Fruit fly (Drosophila melanogaster) whole organism, embryonic: ENCODE measurements around the gene CG15160.

Source experiments
- ATbp ChIP-seq: fragments of 200-800 bp; sonication (Bioruptor generic); optimal IDR thresholded peaks from 2 replicates; lab custom pipeline; 2017; ENCODE audit warnings: missing biosample characterization, mild to moderate bottlenecking, missing genetic modification characterization, missing genetic modification reagents
- Bgb ChIP-seq: fragments of 200-800 bp; sonication (Bioruptor generic); IDR thresholded peaks from 2 replicates; pipeline ENCODE4 v1.3.6; 2022; ENCODE audit warnings: missing biosample characterization, missing genetic modification characterization; ENCODE audit not compliant: partially characterized antibody
- CG1233 ChIP-seq: fragments of 200-800 bp; sonication (Bioruptor generic); optimal IDR thresholded peaks from 4 replicates; lab custom pipeline; 2018; ENCODE audit warnings: missing biosample characterization, mild to moderate bottlenecking, missing genetic modification characterization
- CG13123 ChIP-seq: fragments of 200-800 bp; sonication (Bioruptor generic); optimal IDR thresholded peaks from 2 replicates; lab custom pipeline; 2016; ENCODE audit warnings: missing biosample characterization, missing genetic modification characterization
- CG16815 ChIP-seq: fragments of 200-800 bp; sonication (Bioruptor generic); optimal IDR thresholded peaks from 3 replicates; lab custom pipeline; 2017; ENCODE audit warnings: missing biosample characterization, mild to moderate bottlenecking, missing genetic modification characterization
- CG17385 ChIP-seq: fragments of 200-800 bp; sonication (Bioruptor generic); optimal IDR thresholded peaks from 3 replicates; lab custom pipeline; 2018; ENCODE audit warnings: missing biosample characterization, mild to moderate bottlenecking, missing genetic modification characterization
- CG1832 ChIP-seq: fragments of 200-800 bp; sonication (Bioruptor generic); optimal IDR thresholded peaks from 2 replicates; lab custom pipeline; 2017; ENCODE audit warnings: missing biosample characterization, mild to moderate bottlenecking, missing genetic modification characterization, inconsistent platforms
- CG2889 ChIP-seq: fragments of 200-800 bp; sonication (Bioruptor generic); IDR thresholded peaks from 3 replicates; pipeline ENCODE4 v1.3.6; 2022; ENCODE audit warnings: missing biosample characterization, missing genetic modification characterization
- CG3838 ChIP-seq: fragments of 200-800 bp; sonication (Bioruptor generic); optimal IDR thresholded peaks from 3 replicates; lab custom pipeline; 2016; ENCODE audit warnings: missing biosample characterization, missing genetic modification characterization
- CG4617 ChIP-seq: fragments of 200-800 bp; sonication (Bioruptor generic); optimal IDR thresholded peaks from 3 replicates; lab custom pipeline; 2016; ENCODE audit warnings: missing biosample characterization, missing genetic modification characterization, borderline replicate concordance
- CG5953 ChIP-seq: fragments of 200-800 bp; sonication (Bioruptor generic); IDR thresholded peaks from 2 replicates; pipeline ENCODE4 v1.3.6; 2022; ENCODE audit warnings: missing biosample characterization, missing genetic modification characterization
- CG6813 ChIP-seq: fragments of 200-800 bp; sonication (Bioruptor generic); optimal IDR thresholded peaks from 2 replicates; lab custom pipeline; 2017; ENCODE audit warnings: missing biosample characterization, missing genetic modification characterization, mild to moderate bottlenecking, moderate library complexity, missing genetic modification reagents
- CG8281 ChIP-seq: fragments of 200-800 bp; sonication (Bioruptor generic); optimal IDR thresholded peaks from 2 replicates; lab custom pipeline; 2018; ENCODE audit warnings: missing biosample characterization, mild to moderate bottlenecking, missing genetic modification characterization, moderate library complexity
- CG9932 ChIP-seq: fragments of 200-800 bp; sonication (Bioruptor generic); IDR thresholded peaks from 2 replicates; pipeline ENCODE4 v1.3.6; 2022; ENCODE audit warnings: missing biosample characterization, missing genetic modification characterization
- CHES-1-like ChIP-seq: fragments of 200-800 bp; sonication (Bioruptor generic); optimal IDR thresholded peaks from 2 replicates; lab custom pipeline; 2016; ENCODE audit warnings: missing biosample characterization, missing genetic modification characterization
- Chrac-16 ChIP-seq: fragments of 200-800 bp; sonication (Bioruptor generic); optimal IDR thresholded peaks from 3 replicates; lab custom pipeline; 2016; ENCODE audit warnings: missing biosample characterization, missing genetic modification characterization
- Dll ChIP-seq: fragments of 200-800 bp; sonication (Bioruptor generic); IDR thresholded peaks from 4 replicates; pipeline ENCODE4 v1.3.6; 2022; ENCODE audit warnings: missing biosample characterization, missing genetic modification characterization; ENCODE audit not compliant: partially characterized antibody
- Dref ChIP-seq: fragments of 200-800 bp; sonication (Bioruptor generic); IDR thresholded peaks from 2 replicates; pipeline ENCODE4 v1.3.6; 2022; ENCODE audit warnings: missing biosample characterization, missing genetic modification characterization
- E2f2 ChIP-seq: fragments of 200-800 bp; sonication (Bioruptor generic); IDR thresholded peaks from 2 replicates; pipeline ENCODE4 v1.3.6; 2022; ENCODE audit warnings: missing biosample characterization, missing genetic modification characterization
- Ets97D ChIP-seq: fragments of 200-800 bp; sonication (Bioruptor generic); optimal IDR thresholded peaks from 3 replicates; lab custom pipeline; 2016; ENCODE audit warnings: missing biosample characterization, missing genetic modification characterization
- Fer3 ChIP-seq: fragments of 200-800 bp; sonication (Bioruptor generic); optimal IDR thresholded peaks from 2 replicates; lab custom pipeline; 2018; ENCODE audit warnings: missing biosample characterization, mild to moderate bottlenecking, missing genetic modification characterization, moderate library complexity
- Hmr ChIP-seq: fragments of 200-800 bp; sonication (Bioruptor generic); optimal IDR thresholded peaks from 3 replicates; lab custom pipeline; 2017; ENCODE audit warnings: mild to moderate bottlenecking, missing biosample characterization, missing genetic modification reagents, missing genetic modification characterization
- Med ChIP-seq: fragments of 200-800 bp; sonication (Bioruptor generic); peaks from one replicate; lab custom pipeline; 2016; ENCODE audit warnings: missing biosample characterization, missing genetic modification characterization, mild to moderate bottlenecking, inconsistent platforms, moderate library complexity
- NfI ChIP-seq: fragments of 200-800 bp; sonication (Bioruptor generic); optimal IDR thresholded peaks from 3 replicates; lab custom pipeline; 2018; ENCODE audit warnings: missing biosample characterization, mild to moderate bottlenecking, missing genetic modification characterization, moderate library complexity
- Poxn ChIP-seq: fragments of 200-800 bp; sonication (Bioruptor generic); IDR thresholded peaks from 2 replicates; pipeline ENCODE4 v1.3.6; 2022; ENCODE audit warnings: missing biosample characterization, missing genetic modification characterization
- Rfx ChIP-seq: fragments of 200-800 bp; sonication (Bioruptor generic); IDR thresholded peaks from 2 replicates; pipeline ENCODE4 v1.3.6; 2022; ENCODE audit warnings: missing biosample characterization, missing genetic modification characterization
- Sox100B ChIP-seq: fragments of 200-800 bp; sonication (Bioruptor generic); optimal IDR thresholded peaks from 3 replicates; lab custom pipeline; 2018; ENCODE audit warnings: missing biosample characterization, mild to moderate bottlenecking, missing genetic modification characterization
- Spps ChIP-seq: fragments of 200-800 bp; sonication (Bioruptor generic); optimal IDR thresholded peaks from 2 replicates; lab custom pipeline; 2018; ENCODE audit warnings: missing biosample characterization, mild to moderate bottlenecking, missing genetic modification characterization
- br ChIP-seq: fragments of >200 bp; optimal IDR thresholded peaks from 2 replicates; lab custom pipeline; 2017
- cad ChIP-seq: fragments of >200 bp; optimal IDR thresholded peaks from 2 replicates; lab custom pipeline; 2017; ENCODE audit warnings: missing biosample characterization, missing genetic modification characterization
- crp ChIP-seq, 2 experiments: fragments of 200-800 bp; sonication (Bioruptor generic); optimal IDR thresholded peaks; 2 replicates in 1 of 2; 3 replicates in 1 of 2; lab custom pipeline; 2017; ENCODE audit warnings: missing biosample characterization in 2 of 2, missing genetic modification characterization in 2 of 2, mild to moderate bottlenecking in 1 of 2, moderate library complexity in 1 of 2
- dan ChIP-seq: fragments of 200-800 bp; sonication (Bioruptor generic); IDR thresholded peaks from 2 replicates; pipeline ENCODE4 v1.3.6; 2022; ENCODE audit warnings: missing biosample characterization, missing genetic modification characterization
- en ChIP-seq: fragments of 200-800 bp; sonication (Bioruptor generic); optimal IDR thresholded peaks from 2 replicates; lab custom pipeline; 2016; ENCODE audit warnings: missing biosample characterization, missing genetic modification characterization
- exex ChIP-seq: fragments of 200-800 bp; sonication (Bioruptor generic); optimal IDR thresholded peaks from 4 replicates; lab custom pipeline; 2018; ENCODE audit warnings: missing biosample characterization, mild to moderate bottlenecking, missing genetic modification characterization, moderate library complexity
- fru ChIP-seq: fragments of >200 bp; optimal IDR thresholded peaks from 2 replicates; lab custom pipeline; 2017
- grau ChIP-seq: fragments of 200-800 bp; optimal IDR thresholded peaks from 3 replicates; lab custom pipeline; 2019; ENCODE audit warnings: missing biosample characterization, mild to moderate bottlenecking, missing genetic modification characterization, moderate library complexity
- gt ChIP-seq: fragments of 200-800 bp; sonication (Bioruptor generic); IDR thresholded peaks from 2 replicates; pipeline ENCODE4 v1.3.6; 2022; ENCODE audit warnings: missing biosample characterization, missing genetic modification characterization
- hth ChIP-seq: fragments of >200 bp; optimal IDR thresholded peaks from 2 replicates; lab custom pipeline; 2017; ENCODE audit warnings: inconsistent platforms
- jumu ChIP-seq: fragments of 200-800 bp; sonication (Bioruptor generic); optimal IDR thresholded peaks from 3 replicates; lab custom pipeline; 2016; ENCODE audit warnings: missing biosample characterization, missing genetic modification characterization
- lov ChIP-seq, 2 experiments: fragments of 200-800 bp in 1 of 2; fragments of >200 bp in 1 of 2; sonication (Bioruptor generic) in 1 of 2; IDR thresholded peaks in 1 of 2; optimal IDR thresholded peaks in 1 of 2; 2 replicates in 1 of 2; 3 replicates in 1 of 2; pipeline versions ENCODE4 v1.3.6 to Lab custom; 2017 to 2022; ENCODE audit warnings: missing biosample characterization in 1 of 2, missing genetic modification characterization in 1 of 2
- mirr ChIP-seq: fragments of 200-800 bp; sonication (Bioruptor generic); optimal IDR thresholded peaks from 3 replicates; lab custom pipeline; 2018; ENCODE audit warnings: missing biosample characterization, mild to moderate bottlenecking, missing genetic modification characterization
- nerfin-1 ChIP-seq: fragments of 200-800 bp; sonication (Bioruptor generic); optimal IDR thresholded peaks from 3 replicates; lab custom pipeline; 2019; ENCODE audit warnings: missing biosample characterization, mild to moderate bottlenecking, missing genetic modification characterization, moderate library complexity
- sd ChIP-seq: fragments of 200-800 bp; sonication (Bioruptor generic); optimal IDR thresholded peaks from 3 replicates; lab custom pipeline; 2018; ENCODE audit warnings: missing biosample characterization, mild to moderate bottlenecking, missing genetic modification characterization, moderate library complexity
- sim ChIP-seq: fragments of 200-800 bp; sonication (Bioruptor generic); IDR thresholded peaks from 2 replicates; pipeline ENCODE4 v1.3.6; 2022; ENCODE audit warnings: missing biosample characterization, missing genetic modification characterization
- slbo ChIP-seq: fragments of 200-800 bp; sonication (Bioruptor generic); IDR thresholded peaks from 2 replicates; pipeline ENCODE4 v1.3.6; 2022; ENCODE audit warnings: missing biosample characterization, missing genetic modification characterization
- stc ChIP-seq: fragments of 200-800 bp; sonication (Bioruptor generic); IDR thresholded peaks from 2 replicates; pipeline ENCODE4 v1.3.6; 2022; ENCODE audit warnings: missing biosample characterization, missing genetic modification characterization
- tll ChIP-seq, 2 experiments: fragments of 200-800 bp in 1 of 2; fragments of >200 bp in 1 of 2; sonication (Bioruptor generic) in 1 of 2; optimal IDR thresholded peaks; 2 replicates each; lab custom pipeline; 2017 to 2019; ENCODE audit warnings: missing biosample characterization in 2 of 2, missing genetic modification characterization in 2 of 2, mild to moderate bottlenecking in 1 of 2, moderate library complexity in 1 of 2
- yki ChIP-seq: fragments of >200 bp; optimal IDR thresholded peaks from 3 replicates; lab custom pipeline; 2018
- zfh1 ChIP-seq: fragments of 200-800 bp; sonication (Bioruptor generic); IDR thresholded peaks from 3 replicates; pipeline ENCODE4 v1.3.6; 2022; ENCODE audit warnings: missing biosample characterization, missing genetic modification characterization
- zfh2 ChIP-seq: fragments of 200-800 bp; sonication (Bioruptor generic); optimal IDR thresholded peaks from 2 replicates; lab custom pipeline; 2016; ENCODE audit warnings: missing biosample characterization, missing genetic modification characterization

CG15160 gene

dm6 chr2L:18564417-18564816 is 26.3 kb upstream of the CG15160 start (continued):
- TF ChIP-seq grau: peak; percentile 33
- 0 out of 2 replicates have a peak, but pooled peaks have one; percentile 24 for TF ChIP-seq CG9932
- no peak for TF ChIP-seq CG4617 (GFP tag; lab: Kevin White, UChicago)
- peak; percentile 81 for TF ChIP-seq Ets97D (GFP tag; lab: Kevin White, UChicago)
- TF ChIP-seq CG17385 (GFP tag; lab: Kevin White, UChicago): peak; percentile 8
- no peak for TF ChIP-seq Bgb (GFP tag; lab: Robert Waterston, UW)
- TF ChIP-seq dan (GFP tag; lab: Robert Waterston, UW): no peak
- TF ChIP-seq E2f2 (GFP tag; lab: Robert Waterston, UW): no peak
- no peak for TF ChIP-seq CG13123 (GFP tag; lab: Kevin White, UChicago)
- 0 out of 3 replicates have a peak, but pooled peaks have one; percentile 7 for TF ChIP-seq CG2889 (GFP tag; lab: Robert Waterston, UW)
- TF ChIP-seq CG16815 (GFP tag; lab: Kevin White, UChicago): no peak
- no peak for TF ChIP-seq CG1233
- TF ChIP-seq Dll: no peak
- TF ChIP-seq Rfx (GFP tag; lab: Robert Waterston, UW): peak; percentile 47
- no peak for TF ChIP-seq jumu (GFP tag; lab: Kevin White, UChicago)
- no peak for TF ChIP-seq yki (lab: Kevin White, UChicago)
- TF ChIP-seq CG8281: no peak
- TF ChIP-seq Fer3 (tag; lab: Kevin White, UChicago): no peak
- TF ChIP-seq Hmr (GFP tag; lab: Kevin White, UChicago): peak; percentile 18
- no peak for TF ChIP-seq mirr (GFP tag; lab: Kevin White, UChicago)
- TF ChIP-seq stc (GFP tag; lab: Robert Waterston, UW): no peak
- peak; percentile 74 for TF ChIP-seq Med (GFP tag; lab: Kevin White, UChicago)
- no peak for TF ChIP-seq CG3838
- no peak for TF ChIP-seq Poxn (GFP tag; lab: Robert Waterston, UW)
- TF ChIP-seq CG6813 (GFP tag; lab: Kevin White, UChicago): peak; percentile 1
- TF ChIP-seq sim (GFP tag; lab: Robert Waterston, UW): peak; percentile 13; the same call in 1 of the 2 replicates
- TF ChIP-seq NfI (GFP tag; lab: Kevin White, UChicago): no peak
- no peak for TF ChIP-seq ATbp (GFP tag; lab: Kevin White, UChicago)
- TF ChIP-seq CG5953 (GFP tag; lab: Robert Waterston, UW): 0 out of 2 replicates have a peak, but pooled peaks have one; percentile 30

- TF ChIP-seq zfh2 (GFP tag; lab: Kevin White, UChicago) (no peak), Dref (GFP tag; lab: Robert Waterston, UW) (no peak), tll (GFP tag; optimal IDR thresholded peaks at IDR 0.05; lab: Kevin White, UChicago) (peak in 1 of 2 experiments; percentile 58), zfh1 (GFP tag; lab: Robert Waterston, UW) (peak; percentile 20; the same call in 1 of the 3 replicates), crp (GFP tag; optimal IDR thresholded peaks at IDR 0.05; lab: Kevin White, UChicago) (no peak), lov (optimal IDR thresholded peaks at IDR 0.05; lab: Kevin White, UChicago) (no peak), lov (GFP tag; IDR thresholded peaks at IDR 0.05; lab: Robert Waterston, UW) (no peak), Sox100B (GFP tag; lab: Kevin White, UChicago) (peak; percentile 42), Chrac-16 (GFP tag; lab: Kevin White, UChicago) (peak; percentile 9), fru (no peak), en (no peak), Spps (tag; lab: Kevin White, UChicago) (no peak), br (no peak), gt (no peak), CHES-1-like (GFP tag; lab: Kevin White, UChicago) (no peak), hth (lab: Kevin White, UChicago) (no peak), CG1832 (no peak), cad (no peak), slbo (peak; percentile 28; the same call in 1 of the 2 replicates), sd (tag; lab: Kevin White, UChicago) (peak; percentile 85), exex (tag; lab: Kevin White, UChicago) (peak; percentile 64), nerfin-1 (tag; lab: Kevin White, UChicago) (no peak)
Measured at dm6 chr2L:18566235-18567158, 24.2 kb upstream of the CG15160 start.
